Worm (Caenorhabditis elegans) whole organism, young adult: Measurements from ENCODE around the gene taf-12.

Source experiments
- C06A6.2 ChIP-seq: fragments of 200-800 bp; sonication (Bioruptor generic); conservative IDR thresholded peaks from 2 replicates; pipeline ENCODE4 v1.3.6; 2022; ENCODE audit warnings: missing genetic modification characterization, missing compliant biosample characterization
- attf-3 ChIP-seq: fragments of 200-800 bp; sonication (Bioruptor generic); conservative IDR thresholded peaks from 2 replicates; pipeline ENCODE4 v1.3.6; 2022; ENCODE audit warnings: missing genetic modification reagents, missing genetic modification characterization, missing compliant biosample characterization
- cebp-2 ChIP-seq: fragments of 200-800 bp; sonication (Bioruptor generic); IDR thresholded peaks from 2 replicates; pipeline ENCODE4 v1.3.6; 2022; ENCODE audit warnings: missing genetic modification characterization, missing compliant biosample characterization
- egrh-3 ChIP-seq: fragments of 200-800 bp; sonication (Bioruptor generic); IDR thresholded peaks from 2 replicates; pipeline ENCODE4 v1.3.6; 2022; ENCODE audit warnings: missing genetic modification reagents, missing genetic modification characterization, missing compliant biosample characterization
- lag-1 ChIP-seq: fragments of 200-800 bp; sonication (Bioruptor generic); IDR thresholded peaks from 2 replicates; pipeline ENCODE4 v1.3.6; 2022; ENCODE audit warnings: missing genetic modification reagents, missing genetic modification characterization, missing compliant biosample characterization
- lsy-27 ChIP-seq: sonication (generic microtip); optimal IDR thresholded peaks from 2 replicates; lab custom pipeline; 2017; ENCODE audit warnings: missing genetic modification characterization, mild to moderate bottlenecking, missing compliant biosample characterization, antibody characterized with exemption, missing genotype, borderline replicate concordance; ENCODE audit not compliant: insufficient read depth
- mes-4 ChIP-seq: sonication (generic microtip); optimal IDR thresholded peaks from 2 replicates; lab custom pipeline; 2016; ENCODE audit warnings: missing genotype, missing genetic modification characterization, missing compliant biosample characterization
- nfya-2 ChIP-seq: fragments of 200-800 bp; sonication (Bioruptor generic); IDR thresholded peaks from 2 replicates; pipeline ENCODE4 v1.3.6; 2022; ENCODE audit warnings: missing genetic modification reagents, missing genetic modification characterization, missing compliant biosample characterization
- nhr-90 ChIP-seq: sonication (generic microtip); optimal IDR thresholded peaks from 2 replicates; lab custom pipeline; 2016; ENCODE audit warnings: missing genotype, mild to moderate bottlenecking, missing genetic modification characterization, missing compliant biosample characterization
- unc-130 ChIP-seq: sonication (generic microtip); optimal IDR thresholded peaks from 2 replicates; lab custom pipeline; 2016; ENCODE audit warnings: missing genetic modification reagents, missing genetic modification characterization, missing compliant biosample characterization

- no peak for TF ChIP-seq lag-1
- no peak for TF ChIP-seq cebp-2 (GFP tag; lab: Robert Waterston, UW)
- no peak for TF ChIP-seq lsy-27 (tag; lab: Kevin White, UChicago)
- no peak for TF ChIP-seq nfya-2 (GFP tag; lab: Robert Waterston, UW)
- no peak for TF ChIP-seq C06A6.2 (GFP tag; lab: Robert Waterston, UW)
- no peak for TF ChIP-seq attf-3 (GFP tag; lab: Robert Waterston, UW)
- no peak for TF ChIP-seq unc-130 (GFP tag; lab: Kevin White, UChicago)
- no peak for TF ChIP-seq mes-4 (tag; lab: Kevin White, UChicago)
- no peak for TF ChIP-seq egrh-3 (GFP tag; lab: Robert Waterston, UW)
- no peak for TF ChIP-seq nhr-90
Observed at ce11 chrIII:11892939-11893338, 23.9 kb upstream of the taf-12 start, which contains the start of gene Y56A3A.41.
